Fruit fly (Drosophila melanogaster) whole organism, prepupa: Measurements from ENCODE around the gene put.
A peak's percentile ranks its signal among the peaks of the same experiment; 100 is the strongest.

ENCODE experiments used
- Blimp-1 ChIP-seq: fragments of 200-800 bp; sonication (Bioruptor generic); optimal IDR thresholded peaks from 3 replicates; lab custom pipeline; 2017; ENCODE audit warnings: missing biosample characterization, missing genetic modification characterization, mild to moderate bottlenecking, moderate library complexity, missing genetic modification reagents
- CG11902 ChIP-seq: fragments of 200-800 bp; sonication (Bioruptor generic); optimal IDR thresholded peaks from 3 replicates; lab custom pipeline; 2016; ENCODE audit warnings: missing biosample characterization, missing genetic modification characterization
- CG1621 ChIP-seq: fragments of 200-800 bp; sonication (Bioruptor generic); optimal IDR thresholded peaks from 3 replicates; lab custom pipeline; 2018; ENCODE audit warnings: missing biosample characterization, mild to moderate bottlenecking, missing genetic modification characterization
- CG3032 ChIP-seq: fragments of 200-800 bp; optimal IDR thresholded peaks from 2 replicates; lab custom pipeline; 2019; ENCODE audit warnings: missing biosample characterization, mild to moderate bottlenecking, missing genetic modification characterization, moderate library complexity
- CG31627 ChIP-seq: fragments of 200-800 bp; sonication (Bioruptor generic); optimal IDR thresholded peaks from 3 replicates; lab custom pipeline; 2016; ENCODE audit warnings: missing biosample characterization, missing genetic modification characterization
- CG32006 ChIP-seq: fragments of 200-800 bp; sonication (Bioruptor generic); optimal IDR thresholded peaks from 3 replicates; lab custom pipeline; 2017; ENCODE audit warnings: missing biosample characterization, mild to moderate bottlenecking, missing genetic modification characterization
- CG6163 ChIP-seq: fragments of 200-800 bp; sonication (Bioruptor generic); IDR thresholded peaks from 3 replicates; pipeline ENCODE4 v1.3.6; 2022; ENCODE audit warnings: missing biosample characterization, missing genetic modification characterization
- CG6276 ChIP-seq: fragments of 200-800 bp; sonication (Bioruptor generic); optimal IDR thresholded peaks from 2 replicates; lab custom pipeline; 2017; ENCODE audit warnings: missing biosample characterization, mild to moderate bottlenecking, missing genetic modification characterization
- CG6792 ChIP-seq: fragments of 200-800 bp; sonication (Bioruptor generic); optimal IDR thresholded peaks from 3 replicates; lab custom pipeline; 2016; ENCODE audit warnings: missing biosample characterization, missing genetic modification characterization
- CG6854 ChIP-seq: fragments of 200-800 bp; sonication (Bioruptor generic); optimal IDR thresholded peaks from 2 replicates; lab custom pipeline; 2017; ENCODE audit warnings: missing biosample characterization, mild to moderate bottlenecking, missing genetic modification characterization
- CG7368 ChIP-seq: fragments of 200-800 bp; sonication (Bioruptor generic); optimal IDR thresholded peaks from 3 replicates; lab custom pipeline; 2016; ENCODE audit warnings: missing biosample characterization, missing genetic modification characterization
- CG8319 ChIP-seq: fragments of 200-800 bp; sonication (Bioruptor generic); optimal IDR thresholded peaks from 3 replicates; lab custom pipeline; 2016; ENCODE audit warnings: missing biosample characterization, missing genetic modification characterization
- CG8632 ChIP-seq: fragments of 200-800 bp; sonication (Bioruptor generic); optimal IDR thresholded peaks from 3 replicates; lab custom pipeline; 2016; ENCODE audit warnings: missing biosample characterization, missing genetic modification characterization
- Eip78C ChIP-seq: fragments of 200-800 bp; sonication (Bioruptor generic); peaks from one replicate; lab custom pipeline; 2016; ENCODE audit warnings: missing biosample characterization, missing genetic modification characterization
- Eip93F ChIP-seq: fragments of 200-800 bp; sonication (Bioruptor generic); optimal IDR thresholded peaks from 2 replicates; lab custom pipeline; 2016; ENCODE audit warnings: missing biosample characterization, mild to moderate bottlenecking, missing genetic modification characterization
- Ets21C ChIP-seq: fragments of 200-800 bp; sonication (Bioruptor generic); optimal IDR thresholded peaks from 3 replicates; lab custom pipeline; 2016; ENCODE audit warnings: missing biosample characterization, missing genetic modification characterization
- Ets96B ChIP-seq: fragments of 200-800 bp; optimal IDR thresholded peaks from 2 replicates; lab custom pipeline; 2019; ENCODE audit warnings: missing biosample characterization, mild to moderate bottlenecking, missing genetic modification characterization, moderate library complexity
- Gug ChIP-seq: fragments of 200-800 bp; sonication (Bioruptor generic); IDR thresholded peaks from 2 replicates; pipeline ENCODE4 v1.3.6; 2022; ENCODE audit warnings: missing biosample characterization, missing genetic modification characterization
- Hr39 ChIP-seq: fragments of 200-800 bp; sonication (Bioruptor generic); optimal IDR thresholded peaks from 2 replicates; lab custom pipeline; 2016; ENCODE audit warnings: missing biosample characterization, missing genetic modification characterization
- Hr4 ChIP-seq: fragments of 200-800 bp; sonication (Bioruptor generic); optimal IDR thresholded peaks from 3 replicates; lab custom pipeline; 2016; ENCODE audit warnings: missing biosample characterization, missing genetic modification characterization
- Met ChIP-seq: fragments of 200-800 bp; sonication (Bioruptor generic); optimal IDR thresholded peaks from 3 replicates; lab custom pipeline; 2016; ENCODE audit warnings: missing biosample characterization, missing genetic modification characterization
- OdsH ChIP-seq: fragments of 200-800 bp; sonication (Bioruptor generic); optimal IDR thresholded peaks from 3 replicates; lab custom pipeline; 2016; ENCODE audit warnings: missing biosample characterization, missing genetic modification characterization
- Smox ChIP-seq: fragments of 200-800 bp; sonication (Bioruptor generic); optimal IDR thresholded peaks from 3 replicates; lab custom pipeline; 2016; ENCODE audit warnings: missing biosample characterization, missing genetic modification characterization
- Sox102F ChIP-seq: fragments of 200-800 bp; sonication (Bioruptor generic); optimal IDR thresholded peaks from 2 replicates; lab custom pipeline; 2016; ENCODE audit warnings: missing biosample characterization, mild to moderate bottlenecking, missing genetic modification characterization
- Sox14 ChIP-seq: fragments of 200-800 bp; sonication (Bioruptor generic); optimal IDR thresholded peaks from 3 replicates; lab custom pipeline; 2016; ENCODE audit warnings: missing biosample characterization, missing genetic modification characterization
- Sox15 ChIP-seq: fragments of 200-800 bp; sonication (Bioruptor generic); optimal IDR thresholded peaks from 3 replicates; lab custom pipeline; 2016; ENCODE audit warnings: missing biosample characterization, missing genetic modification characterization
- achi ChIP-seq: fragments of 200-800 bp; sonication (Bioruptor generic); optimal IDR thresholded peaks from 3 replicates; lab custom pipeline; 2016; ENCODE audit warnings: missing biosample characterization, missing genetic modification characterization
- acj6 ChIP-seq: fragments of 200-800 bp; sonication (Bioruptor generic); optimal IDR thresholded peaks from 3 replicates; lab custom pipeline; 2016; ENCODE audit warnings: missing biosample characterization, missing genetic modification characterization
- cyc ChIP-seq: fragments of 200-800 bp; sonication (Bioruptor generic); optimal IDR thresholded peaks from 3 replicates; lab custom pipeline; 2016; ENCODE audit warnings: missing biosample characterization, missing genetic modification characterization
- eg ChIP-seq: fragments of 200-800 bp; sonication (Bioruptor generic); IDR thresholded peaks from 3 replicates; pipeline ENCODE4 v1.3.6; 2022; ENCODE audit warnings: missing biosample characterization, missing genetic modification characterization
- esn ChIP-seq: fragments of 200-800 bp; sonication (Bioruptor generic); optimal IDR thresholded peaks from 2 replicates; lab custom pipeline; 2016; ENCODE audit warnings: missing biosample characterization, mild to moderate bottlenecking, missing genetic modification characterization, moderate library complexity
- fd59A ChIP-seq: fragments of 200-800 bp; sonication (Bioruptor generic); optimal IDR thresholded peaks from 2 replicates; lab custom pipeline; 2017; ENCODE audit warnings: missing biosample characterization, mild to moderate bottlenecking, missing genetic modification characterization, missing genetic modification reagents
- fd85E ChIP-seq: fragments of 200-800 bp; sonication (Bioruptor generic); optimal IDR thresholded peaks from 3 replicates; lab custom pipeline; 2016; ENCODE audit warnings: missing biosample characterization, missing genetic modification characterization
- pdm3 ChIP-seq: fragments of 200-800 bp; sonication (Bioruptor generic); optimal IDR thresholded peaks from 3 replicates; lab custom pipeline; 2016; ENCODE audit warnings: missing biosample characterization, missing genetic modification characterization
- salr ChIP-seq, 2 experiments: fragments of 200-800 bp; sonication (Bioruptor generic); optimal IDR thresholded peaks; 3 replicates each; lab custom pipeline; 2016 to 2018; ENCODE audit warnings: missing biosample characterization in 2 of 2, missing genetic modification characterization in 2 of 2, mild to moderate bottlenecking in 1 of 2
- spab ChIP-seq: fragments of 200-800 bp; sonication (Bioruptor generic); optimal IDR thresholded peaks from 2 replicates; lab custom pipeline; 2017; ENCODE audit warnings: missing biosample characterization, mild to moderate bottlenecking, missing genetic modification characterization, missing genetic modification reagents
- svp ChIP-seq: fragments of 200-800 bp; sonication (Bioruptor generic); peaks from one replicate; lab custom pipeline; 2016; ENCODE audit warnings: missing biosample characterization, missing genetic modification characterization
- topi ChIP-seq: fragments of 200-800 bp; sonication (Bioruptor generic); optimal IDR thresholded peaks from 3 replicates; lab custom pipeline; 2016; ENCODE audit warnings: missing biosample characterization, missing genetic modification characterization
- vri ChIP-seq: fragments of 200-800 bp; sonication (Bioruptor generic); optimal IDR thresholded peaks from 3 replicates; lab custom pipeline; 2016; ENCODE audit warnings: missing biosample characterization, mild to moderate bottlenecking, missing genetic modification characterization

put gene

DNA sequence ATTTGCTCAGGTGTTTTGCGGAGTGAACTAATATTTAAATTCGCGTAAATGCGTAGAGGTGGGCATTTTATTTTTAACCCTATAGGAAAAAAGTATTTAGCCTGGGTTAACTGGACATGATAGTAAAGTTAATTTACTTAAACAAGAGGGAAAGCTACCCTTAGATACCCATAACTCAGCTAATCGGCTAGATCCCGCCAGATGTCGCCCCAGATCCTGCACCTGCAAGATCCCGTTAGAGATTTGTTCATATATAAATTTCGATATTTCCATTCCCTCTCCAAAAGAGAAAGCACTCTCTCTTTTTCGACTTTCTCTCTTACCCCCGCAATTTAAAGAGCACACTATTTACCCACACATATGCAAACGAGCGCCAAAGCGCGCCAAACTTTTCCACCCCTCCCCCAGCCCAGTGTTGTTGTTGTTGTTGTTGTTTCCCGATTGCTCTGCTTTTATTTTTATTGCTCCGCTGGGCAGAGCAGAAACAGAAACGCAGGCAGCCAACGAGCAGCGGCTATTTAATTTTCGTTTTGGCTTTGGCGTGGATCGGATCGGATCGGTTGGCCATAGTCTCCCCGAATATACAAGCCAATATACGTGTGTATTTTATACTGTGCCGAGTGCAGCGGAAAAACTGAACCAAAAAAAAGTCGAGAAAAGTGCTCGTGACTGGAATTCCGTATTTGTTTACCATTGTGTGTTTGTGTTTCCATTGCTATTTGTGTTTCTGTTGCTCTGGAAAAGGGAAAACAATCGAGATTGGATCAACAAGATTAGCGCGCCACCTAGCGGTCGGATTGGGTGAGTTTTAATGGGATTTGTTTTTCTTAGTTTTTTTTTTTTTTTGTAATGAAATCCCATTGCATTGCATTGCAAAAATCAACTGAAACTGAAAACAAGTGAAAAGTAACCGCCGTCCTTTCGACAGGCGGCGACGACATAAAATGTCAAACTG is 48.5 kb downstream of the put start, which contains the start of gene stumps (continued):
- TF ChIP-seq salr (GFP tag; optimal IDR thresholded peaks at IDR 0.05; lab: Kevin White, UChicago): no peak
- TF ChIP-seq, all 60 proteins: peak for 5

DNA sequence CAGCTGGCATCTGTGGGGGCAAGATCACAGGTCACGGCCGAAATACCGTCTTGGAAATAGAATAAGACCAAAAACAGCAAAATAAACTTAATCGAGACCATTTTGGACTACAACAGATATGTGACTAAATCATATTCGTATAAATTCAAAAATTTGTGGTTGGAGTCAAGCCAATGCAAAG is 49.1 kb downstream of the put start, which contains the start of gene CG44094:
Gene CG44094 (minus strand): TSS at position 101 of the 181 bp plus-strand sequence.
- TF ChIP-seq CG6792 (GFP tag; lab: Kevin White, UChicago) (no peak), Sox15 (GFP tag; lab: Kevin White, UChicago) (no peak), spab (GFP tag; lab: Kevin White, UChicago) (no peak), achi (no peak), cyc (no peak), Hr4 (GFP tag; lab: Kevin White, UChicago) (no peak), Eip93F (GFP tag; lab: Kevin White, UChicago) (no peak), Ets21C (GFP tag; lab: Kevin White, UChicago) (no peak), CG3032 (tag; lab: Kevin White, UChicago) (no peak), Sox14 (GFP tag; lab: Kevin White, UChicago) (no peak), Ets96B (no peak), CG6854 (GFP tag; lab: Kevin White, UChicago) (no peak), acj6 (GFP tag; lab: Kevin White, UChicago) (no peak), eg (GFP tag; lab: Robert Waterston, UW) (no peak), CG8632 (GFP tag; lab: Kevin White, UChicago) (no peak)

DNA sequence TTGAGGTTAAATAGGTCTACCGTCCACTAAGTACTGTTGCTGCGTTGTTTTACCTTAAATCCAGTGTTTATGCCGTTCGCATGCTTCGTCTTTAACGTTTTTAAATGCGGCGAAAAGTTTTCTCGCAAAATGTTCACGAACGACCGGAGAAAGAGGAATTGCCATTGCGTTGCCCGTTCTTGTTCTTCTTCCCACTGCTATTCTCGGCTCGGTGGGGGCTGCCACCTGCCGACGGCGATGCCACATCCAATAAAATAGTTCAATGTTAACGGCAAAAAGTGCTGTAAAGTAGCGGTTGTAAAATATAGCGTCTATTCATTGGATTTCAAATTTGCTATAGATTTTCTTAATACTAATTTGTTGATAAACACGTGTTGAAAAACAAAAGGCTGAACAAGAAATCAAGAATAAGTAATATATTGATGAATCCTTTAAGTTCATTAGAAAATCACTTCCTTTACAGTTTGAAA is 49.8 kb downstream of the put start, which contains the start of gene CG7987:
Gene CG7987 (minus strand): TSS at position 170 of the 470 bp plus-strand sequence.
- TF ChIP-seq Sox15 (GFP tag; lab: Kevin White, UChicago) (no peak), OdsH (GFP tag; lab: Kevin White, UChicago) (no peak), pdm3 (no peak), fd59A (no peak), CG32006 (GFP tag; lab: Kevin White, UChicago) (no peak), Ets21C (GFP tag; lab: Kevin White, UChicago) (no peak), svp (GFP tag; lab: Kevin White, UChicago) (no peak), CG6276 (no peak), Sox14 (GFP tag; lab: Kevin White, UChicago) (peak; percentile 27), vri (GFP tag; lab: Kevin White, UChicago) (peak; percentile 42), CG1621 (tag; lab: Kevin White, UChicago) (no peak), Eip93F (GFP tag; lab: Kevin White, UChicago) (no peak), Hr39 (GFP tag; lab: Kevin White, UChicago) (peak; percentile 0), Sox102F (GFP tag; lab: Kevin White, UChicago) (no peak), Smox (GFP tag; lab: Kevin White, UChicago) (no peak), CG6163 (GFP tag; lab: Robert Waterston, UW) (no peak), Eip78C (peak; percentile 36), CG31627 (GFP tag; lab: Kevin White, UChicago) (peak; percentile 22)
- TF ChIP-seq, all 60 proteins: peak for 5

DNA sequence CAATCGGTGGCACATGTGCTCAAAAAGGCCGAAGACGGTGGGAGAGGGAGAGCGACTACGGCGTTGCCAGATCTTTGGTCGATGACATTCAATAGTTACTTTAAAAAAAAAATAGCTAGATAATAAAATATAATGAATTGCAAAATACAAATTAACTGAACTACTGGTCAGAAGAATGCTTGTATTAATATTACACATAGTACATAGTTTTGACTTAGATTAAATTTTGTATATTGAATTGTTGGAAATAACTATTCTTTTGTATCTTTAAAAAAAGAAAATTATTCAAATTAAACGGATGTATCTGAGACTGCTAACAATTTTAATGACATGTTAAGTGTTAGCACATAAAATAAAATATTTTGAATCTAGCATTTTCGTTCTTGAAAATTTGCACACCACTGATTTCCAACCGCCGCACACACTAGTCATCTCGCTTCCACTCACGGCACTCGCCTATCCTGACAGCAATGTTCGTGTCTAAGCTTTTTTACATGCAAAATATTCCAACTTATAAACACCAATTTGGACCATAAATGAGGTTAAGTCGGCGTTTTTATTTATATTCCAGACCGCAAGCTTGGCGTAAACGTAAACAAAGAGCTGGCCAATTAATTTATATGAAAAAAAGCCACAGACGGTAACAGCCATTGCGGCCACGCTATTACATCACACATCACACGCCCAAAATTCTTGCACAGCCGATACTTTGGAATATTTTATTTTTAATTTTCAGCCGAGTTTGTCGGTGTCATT is 50.4 kb downstream of the put start:
- TF ChIP-seq Sox15 (GFP tag; lab: Kevin White, UChicago): peak; percentile 58
- TF ChIP-seq OdsH (GFP tag; lab: Kevin White, UChicago): peak; percentile 76
- no peak for TF ChIP-seq CG6854 (GFP tag; lab: Kevin White, UChicago)
- TF ChIP-seq Smox (GFP tag; lab: Kevin White, UChicago): peak; percentile 76
- TF ChIP-seq CG11902: peak; percentile 56
- peak; percentile 68 for TF ChIP-seq CG31627 (GFP tag; lab: Kevin White, UChicago)
- TF ChIP-seq Hr39 (GFP tag; lab: Kevin White, UChicago): peak; percentile 63
- TF ChIP-seq topi (GFP tag; lab: Kevin White, UChicago): peak; percentile 52
- TF ChIP-seq fd85E (GFP tag; lab: Kevin White, UChicago): no peak
- TF ChIP-seq Hr4 (GFP tag; lab: Kevin White, UChicago): peak; percentile 67
- peak; percentile 78 for TF ChIP-seq esn (GFP tag; lab: Kevin White, UChicago)
- peak; percentile 59 for TF ChIP-seq Ets96B
- peak; percentile 30 for TF ChIP-seq Blimp-1 (GFP tag; lab: Kevin White, UChicago)
- TF ChIP-seq CG8319 (GFP tag; lab: Kevin White, UChicago): peak; percentile 45
- peak; percentile 64 for TF ChIP-seq CG6792 (GFP tag; lab: Kevin White, UChicago)
- TF ChIP-seq cyc: peak; percentile 68
- TF ChIP-seq acj6 (GFP tag; lab: Kevin White, UChicago): peak; percentile 65
- peak; percentile 30 for TF ChIP-seq Sox102F (GFP tag; lab: Kevin White, UChicago)
- peak; percentile 47 for TF ChIP-seq fd59A
- peak; percentile 59 for TF ChIP-seq CG3032 (tag; lab: Kevin White, UChicago)
- peak; percentile 77 for TF ChIP-seq achi
- peak; percentile 48; the same call in 1 of the 3 replicates for TF ChIP-seq eg (GFP tag; lab: Robert Waterston, UW)
- no peak for TF ChIP-seq Gug (GFP tag; lab: Robert Waterston, UW)
- TF ChIP-seq Ets21C (GFP tag; lab: Kevin White, UChicago): peak; percentile 63
- peak; percentile 94 for TF ChIP-seq Eip78C
- TF ChIP-seq Met (GFP tag; lab: Kevin White, UChicago): peak; percentile 69
- TF ChIP-seq svp (GFP tag; lab: Kevin White, UChicago): peak; percentile 87
- peak; percentile 46 for TF ChIP-seq CG7368 (GFP tag; lab: Kevin White, UChicago)
